Fruit fly (Drosophila melanogaster) whole organism, wandering third instar larva: ENCODE results near the gene CG14100.

Source experiments
- Abd-B ChIP-seq: fragments of >200 bp; optimal IDR thresholded peaks from 2 replicates; lab custom pipeline; 2017; ENCODE audit warnings: missing biosample characterization, missing genetic modification characterization
- GATAd ChIP-seq: sonication (Bioruptor generic); optimal IDR thresholded peaks from 2 replicates; lab custom pipeline; 2016; ENCODE audit warnings: missing biosample characterization, missing genetic modification characterization
- Jra ChIP-seq: sonication (Bioruptor generic); optimal IDR thresholded peaks from 2 replicates; lab custom pipeline; 2016; ENCODE audit warnings: missing biosample characterization, missing genetic modification characterization
- N ChIP-seq: fragments of >200 bp; optimal IDR thresholded peaks from 2 replicates; lab custom pipeline; 2018; ENCODE audit warnings: missing biosample characterization, missing external identifiers, missing genetic modification characterization
- br ChIP-seq: fragments of 200-800 bp; sonication (Bioruptor generic); optimal IDR thresholded peaks from 2 replicates; lab custom pipeline; 2016; ENCODE audit warnings: missing biosample characterization, missing genetic modification characterization
- h ChIP-seq: fragments of 200-800 bp; sonication (Bioruptor generic); optimal IDR thresholded peaks from 3 replicates; lab custom pipeline; 2016; ENCODE audit warnings: missing biosample characterization, mild to moderate bottlenecking, missing genetic modification characterization
- jim ChIP-seq: fragments of 175-275, 200-325 bp; sonication (Bioruptor generic); optimal IDR thresholded peaks from 2 replicates; lab custom pipeline; 2016; ENCODE audit warnings: missing biosample characterization, mild to moderate bottlenecking, missing genetic modification characterization
- lola ChIP-seq: fragments of >200 bp; optimal IDR thresholded peaks from 2 replicates; lab custom pipeline; 2017; ENCODE audit warnings: missing biosample characterization, missing genetic modification characterization
- rgr ChIP-seq: fragments of 200-800 bp; sonication (Bioruptor generic); optimal IDR thresholded peaks from 3 replicates; lab custom pipeline; 2016; ENCODE audit warnings: missing biosample characterization, mild to moderate bottlenecking, missing genetic modification characterization

- no peak for TF ChIP-seq jim (GFP tag; lab: Kevin White, UChicago)
- TF ChIP-seq rgr (GFP tag; lab: Kevin White, UChicago) = no peak
- TF ChIP-seq N (GFP tag; lab: Kevin White, UChicago) = no peak
- TF ChIP-seq Jra (GFP tag; lab: Kevin White, UChicago) = no peak
- no peak for TF ChIP-seq h (GFP tag; lab: Kevin White, UChicago)
- TF ChIP-seq br (GFP tag; lab: Kevin White, UChicago) = no peak
- TF ChIP-seq GATAd (GFP tag; lab: Kevin White, UChicago) = no peak
- no peak for TF ChIP-seq lola (GFP tag; lab: Kevin White, UChicago)
- no peak for TF ChIP-seq Abd-B (GFP tag; lab: Kevin White, UChicago)
Observed at dm6 chr3L:19555906-19556457, 34.3 kb downstream of the CG14100 start.
